Fruit fly (Drosophila melanogaster) whole organism, embryonic: ENCODE measurements around the gene Alg12.

ENCODE experiments used
- Atf3 ChIP-seq: fragments of 200-800 bp; sonication (Bioruptor generic); optimal IDR thresholded peaks from 3 replicates; lab custom pipeline; 2016; ENCODE audit warnings: missing biosample characterization, missing genetic modification characterization
- Atf6 ChIP-seq: fragments of 200-800 bp; sonication (Bioruptor generic); IDR thresholded peaks from 2 replicates; pipeline ENCODE4 v1.3.6; 2022; ENCODE audit warnings: missing biosample characterization, missing genetic modification characterization
- CG10462 ChIP-seq: fragments of 200-800 bp; sonication (Bioruptor generic); optimal IDR thresholded peaks from 2 replicates; lab custom pipeline; 2016; ENCODE audit warnings: missing biosample characterization, missing genetic modification characterization
- CG11695 ChIP-seq: fragments of 200-800 bp; sonication (Bioruptor generic); IDR thresholded peaks from 3 replicates; pipeline ENCODE4 v1.3.6; 2022; ENCODE audit warnings: missing biosample characterization, missing genetic modification characterization
- CG13287 ChIP-seq: fragments of 200-800 bp; sonication (Bioruptor generic); IDR thresholded peaks from 2 replicates; pipeline ENCODE4 v1.3.6; 2022; ENCODE audit warnings: missing biosample characterization, missing genetic modification characterization; ENCODE audit not compliant: partially characterized antibody
- CG14050 ChIP-seq: fragments of 200-800 bp; sonication (Bioruptor generic); IDR thresholded peaks from 3 replicates; pipeline ENCODE4 v1.3.6; 2022; ENCODE audit warnings: missing biosample characterization, missing genetic modification characterization
- CG15269 ChIP-seq: fragments of 200-800 bp; sonication (Bioruptor generic); optimal IDR thresholded peaks from 2 replicates; lab custom pipeline; 2018; ENCODE audit warnings: missing biosample characterization, mild to moderate bottlenecking, missing genetic modification characterization, moderate library complexity
- CG17612 ChIP-seq: fragments of 200-800 bp; sonication (Bioruptor generic); IDR thresholded peaks from 2 replicates; pipeline ENCODE4 v1.3.6; 2022; ENCODE audit warnings: missing biosample characterization, missing genetic modification characterization
- CG18599 ChIP-seq: fragments of 200-800 bp; sonication (Bioruptor generic); optimal IDR thresholded peaks from 3 replicates; lab custom pipeline; 2017; ENCODE audit warnings: missing biosample characterization, missing genetic modification characterization, mild to moderate bottlenecking, moderate library complexity, missing genetic modification reagents
- CG30431 ChIP-seq: fragments of 200-800 bp; sonication (Bioruptor generic); optimal IDR thresholded peaks from 2 replicates; lab custom pipeline; 2017; ENCODE audit warnings: missing biosample characterization, missing genetic modification characterization
- CG32767 ChIP-seq: fragments of 200-800 bp; sonication (Bioruptor generic); IDR thresholded peaks from 2 replicates; pipeline ENCODE4 v1.3.6; 2022; ENCODE audit warnings: missing biosample characterization, missing genetic modification characterization
- CG33557 ChIP-seq: fragments of 200-800 bp; sonication (Bioruptor generic); optimal IDR thresholded peaks from 2 replicates; lab custom pipeline; 2019; ENCODE audit warnings: missing biosample characterization, mild to moderate bottlenecking, missing genetic modification characterization, moderate library complexity
- CG34224 ChIP-seq: fragments of 200-800 bp; sonication (Bioruptor generic); IDR thresholded peaks from 3 replicates; pipeline ENCODE4 v1.3.6; 2022; ENCODE audit warnings: missing biosample characterization, missing genetic modification characterization; ENCODE audit not compliant: partially characterized antibody
- CG7372 ChIP-seq: fragments of 200-800 bp; sonication (Bioruptor generic); IDR thresholded peaks from 2 replicates; pipeline ENCODE4 v1.3.6; 2022; ENCODE audit warnings: missing biosample characterization, missing genetic modification characterization
- CG8089 ChIP-seq: fragments of 200-800 bp; sonication (Bioruptor generic); optimal IDR thresholded peaks from 3 replicates; lab custom pipeline; 2016; ENCODE audit warnings: missing biosample characterization, missing genetic modification characterization
- CG9727 ChIP-seq: fragments of 200-800 bp; sonication (Bioruptor generic); optimal IDR thresholded peaks from 3 replicates; lab custom pipeline; 2017; ENCODE audit warnings: missing biosample characterization, mild to moderate bottlenecking, missing genetic modification characterization
- CrebB ChIP-seq: fragments of 200-800 bp; sonication (Bioruptor generic); optimal IDR thresholded peaks from 3 replicates; lab custom pipeline; 2018; ENCODE audit warnings: missing biosample characterization, mild to moderate bottlenecking, missing genetic modification characterization
- Dip2 ChIP-seq: fragments of 200-800 bp; sonication (Bioruptor generic); IDR thresholded peaks from 2 replicates; pipeline ENCODE4 v1.3.6; 2022; ENCODE audit warnings: missing biosample characterization, missing genetic modification characterization
- Dref ChIP-seq: fragments of 200-800 bp; sonication (Bioruptor generic); IDR thresholded peaks from 2 replicates; pipeline ENCODE4 v1.3.6; 2022; ENCODE audit warnings: missing biosample characterization, missing genetic modification characterization
- Fer1 ChIP-seq: fragments of 200-800 bp; sonication (Bioruptor generic); optimal IDR thresholded peaks from 2 replicates; lab custom pipeline; 2017; ENCODE audit warnings: missing biosample characterization, mild to moderate bottlenecking, missing genetic modification characterization
- Gug ChIP-seq: fragments of 200-800 bp; sonication (Bioruptor generic); IDR thresholded peaks from 4 replicates; pipeline ENCODE4 v1.3.6; 2022; ENCODE audit warnings: missing biosample characterization, missing genetic modification characterization
- H15 ChIP-seq: fragments of 200-800 bp; sonication (Bioruptor generic); IDR thresholded peaks from 3 replicates; pipeline ENCODE4 v1.3.6; 2022; ENCODE audit warnings: missing biosample characterization, missing genetic modification characterization
- Hmx ChIP-seq: fragments of 200-800 bp; sonication (Bioruptor generic); optimal IDR thresholded peaks from 2 replicates; lab custom pipeline; 2016; ENCODE audit warnings: missing biosample characterization, missing genetic modification characterization
- Lim3 ChIP-seq: fragments of 200-800 bp; sonication (Bioruptor generic); IDR thresholded peaks from 2 replicates; pipeline ENCODE4 v1.3.6; 2022; ENCODE audit warnings: missing biosample characterization, missing genetic modification characterization
- Mes4 ChIP-seq: fragments of 200-800 bp; sonication (Bioruptor generic); optimal IDR thresholded peaks from 2 replicates; lab custom pipeline; 2016; ENCODE audit warnings: missing biosample characterization, missing genetic modification characterization
- NfI ChIP-seq: fragments of 200-800 bp; sonication (Bioruptor generic); optimal IDR thresholded peaks from 3 replicates; lab custom pipeline; 2018; ENCODE audit warnings: missing biosample characterization, mild to moderate bottlenecking, missing genetic modification characterization, moderate library complexity
- Optix ChIP-seq: fragments of 200-800 bp; sonication (Bioruptor generic); IDR thresholded peaks from 3 replicates; pipeline ENCODE4 v1.3.6; 2022; ENCODE audit warnings: missing biosample characterization, missing genetic modification characterization
- Poxn ChIP-seq: fragments of 200-800 bp; sonication (Bioruptor generic); IDR thresholded peaks from 2 replicates; pipeline ENCODE4 v1.3.6; 2022; ENCODE audit warnings: missing biosample characterization, missing genetic modification characterization
- Ravus ChIP-seq: fragments of 200-800 bp; sonication (Bioruptor generic); IDR thresholded peaks from 2 replicates; pipeline ENCODE4 v1.3.6; 2022; ENCODE audit warnings: missing biosample characterization, missing genetic modification characterization
- Spps ChIP-seq: fragments of 200-800 bp; sonication (Bioruptor generic); optimal IDR thresholded peaks from 2 replicates; lab custom pipeline; 2018; ENCODE audit warnings: missing biosample characterization, mild to moderate bottlenecking, missing genetic modification characterization
- Sry-β ChIP-seq: fragments of 200-800 bp; sonication (Bioruptor generic); optimal IDR thresholded peaks from 2 replicates; lab custom pipeline; 2018; ENCODE audit warnings: missing biosample characterization, mild to moderate bottlenecking, missing genetic modification characterization, moderate library complexity
- ato ChIP-seq: fragments of 200-800 bp; sonication (Bioruptor generic); IDR thresholded peaks from 2 replicates; pipeline ENCODE4 v1.3.6; 2022; ENCODE audit warnings: missing biosample characterization, missing genetic modification characterization; ENCODE audit not compliant: partially characterized antibody
- br ChIP-seq: fragments of >200 bp; optimal IDR thresholded peaks from 2 replicates; lab custom pipeline; 2017
- bsh ChIP-seq, 2 experiments: fragments of 200-800 bp; sonication (Bioruptor generic); optimal IDR thresholded peaks; 2 replicates each; lab custom pipeline; 2017 to 2018; ENCODE audit warnings: mild to moderate bottlenecking in 2 of 2, missing biosample characterization in 2 of 2, missing genetic modification characterization in 2 of 2, moderate library complexity in 1 of 2
- crc ChIP-seq: fragments of 200-800 bp; sonication (Bioruptor generic); optimal IDR thresholded peaks from 2 replicates; lab custom pipeline; 2016; ENCODE audit warnings: missing biosample characterization, missing genetic modification characterization
- ems ChIP-seq: fragments of 200-800 bp; sonication (Bioruptor generic); optimal IDR thresholded peaks from 3 replicates; lab custom pipeline; 2016; ENCODE audit warnings: missing biosample characterization, missing genetic modification characterization
- ftz-f1 ChIP-seq: fragments of 200-800 bp; sonication (Bioruptor generic); optimal IDR thresholded peaks from 2 replicates; lab custom pipeline; 2016; ENCODE audit warnings: missing biosample characterization, missing genetic modification characterization
- insv ChIP-seq, 2 experiments: fragments of 200-800 bp; sonication (Bioruptor generic); optimal IDR thresholded peaks; 3 replicates each; lab custom pipeline; 2016 to 2018; ENCODE audit warnings: missing biosample characterization in 2 of 2, missing genetic modification characterization in 2 of 2
- jing ChIP-seq: fragments of 200-800 bp; sonication (Bioruptor generic); optimal IDR thresholded peaks from 2 replicates; lab custom pipeline; 2018; ENCODE audit warnings: missing biosample characterization, mild to moderate bottlenecking, missing genetic modification characterization
- kay ChIP-seq: fragments of 200-800 bp; sonication (Bioruptor generic); optimal IDR thresholded peaks from 2 replicates; lab custom pipeline; 2016; ENCODE audit warnings: missing biosample characterization, missing genetic modification characterization
- lmd ChIP-seq: fragments of 200-800 bp; sonication (Bioruptor generic); IDR thresholded peaks from 2 replicates; pipeline ENCODE4 v1.3.6; 2022; ENCODE audit warnings: missing biosample characterization, missing genetic modification characterization
- lola ChIP-seq, 3 experiments: fragments of >200 bp in 2 of 3; fragments of 200-800 bp in 1 of 3; sonication (Bioruptor generic) in 1 of 3; optimal IDR thresholded peaks; 2 replicates each; lab custom pipeline; 2017 to 2019; ENCODE audit warnings: missing biosample characterization in 3 of 3, missing genetic modification characterization in 3 of 3, mild to moderate bottlenecking in 1 of 3, moderate library complexity in 1 of 3
- pan ChIP-seq, 4 experiments: fragments of >200 bp in 3 of 4; fragments of 200-800 bp in 1 of 4; sonication (Bioruptor generic) in 1 of 4; optimal IDR thresholded peaks in 3 of 4; IDR thresholded peaks in 1 of 4; 2 replicates each; pipeline versions ENCODE4 v1.3.6 to Lab custom; 2017 to 2022; ENCODE audit warnings: missing biosample characterization in 2 of 4, missing genetic modification characterization in 2 of 4, mixed read lengths in 1 of 4
- psq ChIP-seq: fragments of 200-800 bp; sonication (Bioruptor generic); optimal IDR thresholded peaks from 2 replicates; lab custom pipeline; 2017; ENCODE audit warnings: missing biosample characterization, missing genetic modification characterization
- sna ChIP-seq: fragments of 200-800 bp; sonication (Bioruptor generic); IDR thresholded peaks from 2 replicates; pipeline ENCODE4 v1.3.6; 2022; ENCODE audit warnings: missing biosample characterization, missing genetic modification characterization; ENCODE audit not compliant: partially characterized antibody
- sob ChIP-seq: fragments of 200-800 bp; sonication (Bioruptor generic); IDR thresholded peaks from 2 replicates; pipeline ENCODE4 v1.3.6; 2022; ENCODE audit warnings: missing biosample characterization, missing genetic modification characterization
- sqz ChIP-seq: fragments of 200-800 bp; sonication (Bioruptor generic); optimal IDR thresholded peaks from 3 replicates; lab custom pipeline; 2018; ENCODE audit warnings: missing biosample characterization, mild to moderate bottlenecking, missing genetic modification characterization
- sug ChIP-seq: fragments of 200-800 bp; optimal IDR thresholded peaks from 2 replicates; lab custom pipeline; 2019; ENCODE audit warnings: missing biosample characterization, mild to moderate bottlenecking, missing genetic modification characterization, moderate library complexity
- tx ChIP-seq: fragments of 200-800 bp; sonication (Bioruptor generic); optimal IDR thresholded peaks from 2 replicates; lab custom pipeline; 2016; ENCODE audit warnings: missing biosample characterization, missing genetic modification characterization
- unpg ChIP-seq: fragments of 200-800 bp; sonication (Bioruptor generic); optimal IDR thresholded peaks from 3 replicates; lab custom pipeline; 2018; ENCODE audit warnings: missing biosample characterization, mild to moderate bottlenecking, missing genetic modification characterization, moderate library complexity

Gene Alg12

dm6 chr3R:9771519-9771972 is 15.3 kb downstream of the Alg12 start, which contains the start of gene CG9471 (continued):
- TF ChIP-seq Atf3 (GFP tag; lab: Kevin White, UChicago): peak; percentile 83
- peak; percentile 92 for TF ChIP-seq CG9727
- TF ChIP-seq CG14050: peak; percentile 90
- peak; percentile 94 for TF ChIP-seq unpg (GFP tag; lab: Kevin White, UChicago)
- TF ChIP-seq CG17612 (GFP tag; lab: Robert Waterston, UW): peak; percentile 78
- peak; percentile 80 for TF ChIP-seq kay (GFP tag; lab: Kevin White, UChicago)
- TF ChIP-seq CG30431 (GFP tag; lab: Kevin White, UChicago): peak; percentile 72
- TF ChIP-seq lola (GFP tag; optimal IDR thresholded peaks at IDR 0.05; lab: Kevin White, UChicago): peak in 1 of 3 experiments; percentile 83
- peak; percentile 89 for TF ChIP-seq Gug (GFP tag; lab: Robert Waterston, UW)
- TF ChIP-seq pan (optimal IDR thresholded peaks at IDR 0.05; lab: Kevin White, UChicago): no peak
- peak in 1 of 2 experiments; percentile 95 for TF ChIP-seq pan (GFP tag; optimal IDR thresholded peaks at IDR 0.05 in 1 of 2, IDR thresholded peaks at IDR 0.05 in 1 of 2)
- TF ChIP-seq Atf6: peak; percentile 94
- peak; percentile 73 to 93 for TF ChIP-seq bsh (GFP tag; optimal IDR thresholded peaks at IDR 0.05; lab: Kevin White, UChicago)
- no peak for TF ChIP-seq jing (GFP tag; lab: Kevin White, UChicago)
- peak; percentile 92 for TF ChIP-seq lmd (GFP tag; lab: Robert Waterston, UW)
- TF ChIP-seq insv (GFP tag; optimal IDR thresholded peaks at IDR 0.05; lab: Kevin White, UChicago): peak in 1 of 2 experiments; percentile 55
- TF ChIP-seq NfI (GFP tag; lab: Kevin White, UChicago): peak; percentile 91
- peak; percentile 83 for TF ChIP-seq CG10462 (GFP tag; lab: Kevin White, UChicago)
- peak; percentile 94 for TF ChIP-seq sob (GFP tag; lab: Robert Waterston, UW)
- TF ChIP-seq Hmx: peak; percentile 88
- peak; percentile 73 for TF ChIP-seq Poxn (GFP tag; lab: Robert Waterston, UW)
- peak; percentile 77 for TF ChIP-seq CG8089
- peak; percentile 48; the same call in 1 of the 3 replicates for TF ChIP-seq Optix (GFP tag; lab: Robert Waterston, UW)
- peak; percentile 88 for TF ChIP-seq tx (GFP tag; lab: Kevin White, UChicago)
- no peak for TF ChIP-seq br (lab: Kevin White, UChicago)
- peak; percentile 88 for TF ChIP-seq CrebB (tag; lab: Kevin White, UChicago)
- peak; percentile 80 for TF ChIP-seq sqz
- TF ChIP-seq H15 (GFP tag; lab: Robert Waterston, UW): peak; percentile 94
- peak; percentile 88; the same call in 1 of the 2 replicates for TF ChIP-seq CG32767
- TF ChIP-seq Spps (tag; lab: Kevin White, UChicago): peak; percentile 83
- TF ChIP-seq CG13287 (GFP tag; lab: Robert Waterston, UW): peak; percentile 30; the same call in 1 of the 2 replicates
- TF ChIP-seq sug: peak; percentile 91
- peak; percentile 92 for TF ChIP-seq CG11695 (GFP tag; lab: Robert Waterston, UW)
- TF ChIP-seq CG33557 (GFP tag; lab: Kevin White, UChicago): peak; percentile 82
- TF ChIP-seq Dip2 (GFP tag; lab: Robert Waterston, UW): peak; percentile 25; the same call in 1 of the 2 replicates
- peak; percentile 95 for TF ChIP-seq CG15269
- peak; percentile 85 for TF ChIP-seq ems (GFP tag; lab: Kevin White, UChicago)
- TF ChIP-seq sna (GFP tag; lab: Robert Waterston, UW): no peak
- peak; percentile 10 for TF ChIP-seq Sry-β
- peak; percentile 92 for TF ChIP-seq CG7372 (GFP tag; lab: Robert Waterston, UW)
- peak; percentile 65; the same call in 1 of the 2 replicates for TF ChIP-seq Lim3
- TF ChIP-seq crc (GFP tag; lab: Kevin White, UChicago): peak; percentile 85
- peak; percentile 83 for TF ChIP-seq Mes4
- peak; percentile 76 for TF ChIP-seq Ravus (GFP tag; lab: Robert Waterston, UW)
- no peak for TF ChIP-seq CG34224
- TF ChIP-seq CG18599 (GFP tag; lab: Kevin White, UChicago): peak; percentile 94
- TF ChIP-seq ftz-f1 (GFP tag; lab: Kevin White, UChicago): peak; percentile 29
- 0 out of 2 replicates have a peak, but pooled peaks have one; percentile 27 for TF ChIP-seq Dref
- TF ChIP-seq Fer1 (GFP tag; lab: Kevin White, UChicago): peak; percentile 94
- peak; percentile 57 for TF ChIP-seq psq (GFP tag; lab: Kevin White, UChicago)
- TF ChIP-seq ato: no peak
